Fruit fly (Drosophila melanogaster) whole organism, embryonic: Measurements from ENCODE around the gene CG17778.

Experiments
- CG10147 ChIP-seq: fragments of 200-800 bp; sonication (Bioruptor generic); optimal IDR thresholded peaks from 2 replicates; lab custom pipeline; 2019; ENCODE audit warnings: missing biosample characterization, mild to moderate bottlenecking, missing genetic modification characterization, moderate library complexity
- CG11456 ChIP-seq: fragments of 200-800 bp; sonication (Bioruptor generic); IDR thresholded peaks from 3 replicates; pipeline ENCODE4 v1.3.6; 2022; ENCODE audit warnings: missing biosample characterization, missing genetic modification characterization
- CG12236 ChIP-seq: fragments of 200-800 bp; sonication (Bioruptor generic); optimal IDR thresholded peaks from 2 replicates; lab custom pipeline; 2016; ENCODE audit warnings: missing biosample characterization, missing genetic modification characterization
- CG14667 ChIP-seq: fragments of 200-800 bp; sonication (Bioruptor generic); IDR thresholded peaks from 2 replicates; pipeline ENCODE4 v1.3.6; 2022; ENCODE audit warnings: missing biosample characterization, missing genetic modification characterization
- CG15696 ChIP-seq: fragments of 200-800 bp; sonication (Bioruptor generic); optimal IDR thresholded peaks from 2 replicates; lab custom pipeline; 2019; ENCODE audit warnings: missing biosample characterization, mild to moderate bottlenecking, missing genetic modification characterization, moderate library complexity
- CG17186 ChIP-seq: fragments of 200-800 bp; sonication (Bioruptor generic); optimal IDR thresholded peaks from 3 replicates; lab custom pipeline; 2017; ENCODE audit warnings: missing biosample characterization, missing genetic modification reagents, missing genetic modification characterization
- CG17359 ChIP-seq: fragments of 200-800 bp; sonication (Bioruptor generic); optimal IDR thresholded peaks from 3 replicates; lab custom pipeline; 2018; ENCODE audit warnings: missing biosample characterization, mild to moderate bottlenecking, missing genetic modification characterization, moderate library complexity
- CG17829 ChIP-seq: fragments of 200-800 bp; optimal IDR thresholded peaks from 2 replicates; lab custom pipeline; 2019; ENCODE audit warnings: missing biosample characterization, mild to moderate bottlenecking, missing genetic modification characterization, moderate library complexity
- CG18011 ChIP-seq: fragments of 200-800 bp; sonication (Bioruptor generic); optimal IDR thresholded peaks from 2 replicates; lab custom pipeline; 2017; ENCODE audit warnings: missing biosample characterization, missing genetic modification characterization, mild to moderate bottlenecking, moderate library complexity, missing genotype
- CG31224 ChIP-seq: fragments of 200-800 bp; sonication (Bioruptor generic); IDR thresholded peaks from 2 replicates; pipeline ENCODE4 v1.3.6; 2022; ENCODE audit warnings: missing biosample characterization, missing genetic modification characterization
- CG4328 ChIP-seq: fragments of 200-800 bp; sonication (Bioruptor generic); optimal IDR thresholded peaks from 3 replicates; lab custom pipeline; 2017; ENCODE audit warnings: missing biosample characterization, missing genetic modification reagents, missing genetic modification characterization
- CG43689 ChIP-seq: fragments of 200-800 bp; sonication (Bioruptor generic); IDR thresholded peaks from 2 replicates; pipeline ENCODE4 v1.3.6; 2022; ENCODE audit warnings: missing biosample characterization, missing genetic modification characterization
- CG4707 ChIP-seq: fragments of 200-800 bp; sonication (Bioruptor generic); optimal IDR thresholded peaks from 2 replicates; lab custom pipeline; 2018; ENCODE audit warnings: missing biosample characterization, mild to moderate bottlenecking, missing genetic modification characterization, moderate library complexity
- CG4820 ChIP-seq: fragments of 200-800 bp; sonication (Bioruptor generic); optimal IDR thresholded peaks from 3 replicates; lab custom pipeline; 2016; ENCODE audit warnings: missing biosample characterization, missing genetic modification characterization
- CG5245 ChIP-seq: fragments of 200-800 bp; sonication (Bioruptor generic); optimal IDR thresholded peaks from 3 replicates; lab custom pipeline; 2016; ENCODE audit warnings: missing biosample characterization, missing genetic modification characterization
- CG8089 ChIP-seq: fragments of 200-800 bp; sonication (Bioruptor generic); optimal IDR thresholded peaks from 3 replicates; lab custom pipeline; 2016; ENCODE audit warnings: missing biosample characterization, missing genetic modification characterization
- CG8281 ChIP-seq: fragments of 200-800 bp; sonication (Bioruptor generic); optimal IDR thresholded peaks from 2 replicates; lab custom pipeline; 2018; ENCODE audit warnings: missing biosample characterization, mild to moderate bottlenecking, missing genetic modification characterization, moderate library complexity
- CG8478 ChIP-seq: fragments of >200 bp; optimal IDR thresholded peaks from 2 replicates; lab custom pipeline; 2018
- CHES-1-like ChIP-seq: fragments of 200-800 bp; sonication (Bioruptor generic); optimal IDR thresholded peaks from 2 replicates; lab custom pipeline; 2016; ENCODE audit warnings: missing biosample characterization, missing genetic modification characterization
- GATAe ChIP-seq: fragments of 200-800 bp; sonication (Bioruptor generic); conservative IDR thresholded peaks from 2 replicates; pipeline ENCODE4 v1.3.6; 2022; ENCODE audit warnings: missing biosample characterization, missing genetic modification characterization
- H2.0 ChIP-seq: fragments of 200-800 bp; sonication (Bioruptor generic); IDR thresholded peaks from 2 replicates; pipeline ENCODE4 v1.3.6; 2022; ENCODE audit warnings: missing biosample characterization, missing genetic modification characterization
- HLH54F ChIP-seq: fragments of 200-800 bp; sonication (Bioruptor generic); optimal IDR thresholded peaks from 3 replicates; lab custom pipeline; 2016; ENCODE audit warnings: missing biosample characterization, missing genetic modification characterization
- HmgD ChIP-seq: fragments of 200-800 bp; sonication (Bioruptor generic); optimal IDR thresholded peaks from 3 replicates; lab custom pipeline; 2016; ENCODE audit warnings: missing biosample characterization, missing genetic modification characterization
- Hsf ChIP-seq: fragments of 200-800 bp; sonication (Bioruptor generic); optimal IDR thresholded peaks from 3 replicates; lab custom pipeline; 2016; ENCODE audit warnings: missing biosample characterization, missing genetic modification characterization
- Lim3 ChIP-seq: fragments of 200-800 bp; sonication (Bioruptor generic); IDR thresholded peaks from 2 replicates; pipeline ENCODE4 v1.3.6; 2022; ENCODE audit warnings: missing biosample characterization, missing genetic modification characterization
- MTF-1 ChIP-seq: fragments of 200-800 bp; sonication (Bioruptor generic); optimal IDR thresholded peaks from 2 replicates; lab custom pipeline; 2018; ENCODE audit warnings: missing biosample characterization, mild to moderate bottlenecking, missing genetic modification characterization, borderline replicate concordance
- Mrtf ChIP-seq: fragments of 200-800 bp; sonication (Bioruptor generic); IDR thresholded peaks from 3 replicates; pipeline ENCODE4 v1.3.6; 2022; ENCODE audit warnings: missing biosample characterization, missing genetic modification characterization
- Nf-YB ChIP-seq: fragments of 200-800 bp; sonication (Bioruptor generic); optimal IDR thresholded peaks from 3 replicates; lab custom pipeline; 2019; ENCODE audit warnings: missing biosample characterization, mild to moderate bottlenecking, missing genetic modification characterization, moderate library complexity
- Stat92E ChIP-seq, 3 experiments: fragments of >200 bp in 2 of 3; fragments of 200-800 bp in 1 of 3; sonication (Bioruptor generic) in 1 of 3; optimal IDR thresholded peaks; 2 replicates each; lab custom pipeline; 2017 to 2019; ENCODE audit warnings: missing biosample characterization in 3 of 3, missing genetic modification characterization in 3 of 3, mild to moderate bottlenecking in 1 of 3, moderate library complexity in 1 of 3
- Trl ChIP-seq, 3 experiments: fragments of >200 bp in 2 of 3; fragments of 200-800 bp in 1 of 3; sonication (Bioruptor generic) in 1 of 3; optimal IDR thresholded peaks; 2 replicates in 1 of 3; 3 replicates in 2 of 3; lab custom pipeline; 2016 to 2017; ENCODE audit warnings: missing biosample characterization in 1 of 3, missing genetic modification characterization in 1 of 3
- ac ChIP-seq: fragments of 200-800 bp; sonication (Bioruptor generic); optimal IDR thresholded peaks from 3 replicates; lab custom pipeline; 2017; ENCODE audit warnings: missing biosample characterization, mild to moderate bottlenecking, missing genetic modification characterization
- aop ChIP-seq: fragments of 200-800 bp; sonication (Bioruptor generic); IDR thresholded peaks from 2 replicates; pipeline ENCODE4 v1.3.6; 2022; ENCODE audit warnings: missing biosample characterization, missing genetic modification characterization
- ase ChIP-seq: fragments of 200-800 bp; sonication (Bioruptor generic); IDR thresholded peaks from 3 replicates; pipeline ENCODE4 v1.3.6; 2022; ENCODE audit warnings: missing biosample characterization, missing genetic modification characterization
- ash1 ChIP-seq: fragments of 200-800 bp; sonication (Bioruptor generic); optimal IDR thresholded peaks from 2 replicates; lab custom pipeline; 2018; ENCODE audit warnings: missing biosample characterization, mild to moderate bottlenecking, missing genetic modification characterization
- dan ChIP-seq: fragments of 200-800 bp; sonication (Bioruptor generic); IDR thresholded peaks from 2 replicates; pipeline ENCODE4 v1.3.6; 2022; ENCODE audit warnings: missing biosample characterization, missing genetic modification characterization
- danr ChIP-seq: fragments of 200-800 bp; sonication (Bioruptor generic); IDR thresholded peaks from 2 replicates; pipeline ENCODE4 v1.3.6; 2022; ENCODE audit warnings: missing biosample characterization, missing genetic modification characterization
- fd64A ChIP-seq: fragments of 200-800 bp; sonication (Bioruptor generic); optimal IDR thresholded peaks from 3 replicates; lab custom pipeline; 2018; ENCODE audit warnings: missing biosample characterization, mild to moderate bottlenecking, missing genetic modification characterization
- lola ChIP-seq, 3 experiments: fragments of >200 bp in 2 of 3; fragments of 200-800 bp in 1 of 3; sonication (Bioruptor generic) in 1 of 3; optimal IDR thresholded peaks; 2 replicates each; lab custom pipeline; 2017 to 2019; ENCODE audit warnings: missing biosample characterization in 3 of 3, missing genetic modification characterization in 3 of 3, mild to moderate bottlenecking in 1 of 3, moderate library complexity in 1 of 3
- maf-S ChIP-seq: fragments of 200-800 bp; sonication (Bioruptor generic); optimal IDR thresholded peaks from 2 replicates; lab custom pipeline; 2016; ENCODE audit warnings: missing biosample characterization, missing genetic modification characterization
- mirr ChIP-seq: fragments of 200-800 bp; sonication (Bioruptor generic); optimal IDR thresholded peaks from 3 replicates; lab custom pipeline; 2018; ENCODE audit warnings: missing biosample characterization, mild to moderate bottlenecking, missing genetic modification characterization
- org-1 ChIP-seq: fragments of 200-800 bp; sonication (Bioruptor generic); optimal IDR thresholded peaks from 2 replicates; lab custom pipeline; 2017; ENCODE audit warnings: missing biosample characterization, missing genetic modification characterization
- pho ChIP-seq: fragments of 200-800 bp; sonication (Bioruptor generic); optimal IDR thresholded peaks from 2 replicates; lab custom pipeline; 2016; ENCODE audit warnings: missing biosample characterization, missing genetic modification characterization
- run ChIP-seq: fragments of 200-800 bp; sonication (Bioruptor generic); optimal IDR thresholded peaks from 3 replicates; lab custom pipeline; 2018; ENCODE audit warnings: missing biosample characterization, mild to moderate bottlenecking, missing genetic modification characterization
- scrt ChIP-seq: fragments of 200-800 bp; sonication (Bioruptor generic); optimal IDR thresholded peaks from 2 replicates; lab custom pipeline; 2018; ENCODE audit warnings: missing biosample characterization, mild to moderate bottlenecking, missing genetic modification characterization, moderate library complexity
- sima ChIP-seq: fragments of 200-800 bp; sonication (Bioruptor generic); optimal IDR thresholded peaks from 2 replicates; lab custom pipeline; 2016; ENCODE audit warnings: missing biosample characterization, missing genetic modification characterization
- so ChIP-seq: fragments of 200-800 bp; sonication (Bioruptor generic); IDR thresholded peaks from 3 replicates; pipeline ENCODE4 v1.3.6; 2022; ENCODE audit warnings: missing biosample characterization, missing genetic modification characterization
- twi ChIP-seq: fragments of 200-800 bp; optimal IDR thresholded peaks from 2 replicates; lab custom pipeline; 2019; ENCODE audit warnings: missing biosample characterization, mild to moderate bottlenecking, missing genetic modification characterization, moderate library complexity
- usp ChIP-seq: fragments of >200 bp; optimal IDR thresholded peaks from 2 replicates; lab custom pipeline; 2017; ENCODE audit warnings: missing biosample characterization, missing genetic modification characterization
- wdn ChIP-seq: fragments of 200-800 bp; sonication (Bioruptor generic); IDR thresholded peaks from 2 replicates; pipeline ENCODE4 v1.3.6; 2022; ENCODE audit warnings: missing biosample characterization, missing genetic modification characterization
- zen ChIP-seq: fragments of 200-800 bp; sonication (Bioruptor generic); optimal IDR thresholded peaks from 3 replicates; lab custom pipeline; 2018; ENCODE audit warnings: missing biosample characterization, mild to moderate bottlenecking, missing genetic modification characterization, moderate library complexity

CG17778 gene

dm6 chrX:499589-500041, 5.2 kb downstream of the CG17778 start (continued):
- TF ChIP-seq run (tag; lab: Kevin White, UChicago), result peak; percentile 75
- peak; percentile 17 for TF ChIP-seq CG5245 (GFP tag; lab: Kevin White, UChicago)
- TF ChIP-seq GATAe (GFP tag; lab: Robert Waterston, UW), result peak; percentile 13; the same call in 1 of the 2 replicates
- TF ChIP-seq Hsf (GFP tag; lab: Kevin White, UChicago), result peak; percentile 68
- peak; percentile 20 for TF ChIP-seq zen (tag; lab: Kevin White, UChicago)
- TF ChIP-seq Trl (optimal IDR thresholded peaks at IDR 0.05; lab: Kevin White, UChicago), result peak in 1 of 2 experiments; percentile 77
- peak; percentile 72 for TF ChIP-seq Trl (GFP tag; optimal IDR thresholded peaks at IDR 0.05; lab: Kevin White, UChicago)
- TF ChIP-seq sima (GFP tag; lab: Kevin White, UChicago), result peak; percentile 20
- no peak for TF ChIP-seq dan (GFP tag; lab: Robert Waterston, UW)
- peak; percentile 61 for TF ChIP-seq CG12236 (GFP tag; lab: Kevin White, UChicago)
- peak; percentile 78 for TF ChIP-seq wdn (GFP tag; lab: Robert Waterston, UW)
- TF ChIP-seq CG17359 (tag; lab: Kevin White, UChicago), result peak; percentile 80
- TF ChIP-seq ash1 (GFP tag; lab: Kevin White, UChicago), result peak; percentile 10
- TF ChIP-seq Mrtf (GFP tag; lab: Robert Waterston, UW), result peak; percentile 58; the same call in 1 of the 3 replicates
- peak; percentile 43 for TF ChIP-seq twi (tag; lab: Kevin White, UChicago)
- peak; percentile 44; the same call in 1 of the 2 replicates for TF ChIP-seq CG31224
- peak; percentile 90 for TF ChIP-seq org-1 (GFP tag; lab: Kevin White, UChicago)
- TF ChIP-seq Stat92E (GFP tag; optimal IDR thresholded peaks at IDR 0.05; lab: Kevin White, UChicago), result peak in 1 of 3 experiments; percentile 43
- peak; percentile 49 for TF ChIP-seq CG18011
- TF ChIP-seq CG4820 (GFP tag; lab: Kevin White, UChicago), result peak; percentile 69
- TF ChIP-seq pho (GFP tag; lab: Kevin White, UChicago), result peak; percentile 85
- TF ChIP-seq CG11456 (GFP tag; lab: Robert Waterston, UW), result peak; percentile 62; the same call in 1 of the 3 replicates
- TF ChIP-seq ac (GFP tag; lab: Kevin White, UChicago), result peak; percentile 9
- TF ChIP-seq so (GFP tag; lab: Robert Waterston, UW), result peak; percentile 85; the same call in 2 of the 3 replicates
- no peak for TF ChIP-seq CG8478 (lab: Kevin White, UChicago)
- peak; percentile 69 for TF ChIP-seq fd64A (GFP tag; lab: Kevin White, UChicago)
- no peak for TF ChIP-seq Lim3 (GFP tag; lab: Robert Waterston, UW)
- TF ChIP-seq CG4328 (GFP tag; lab: Kevin White, UChicago), result peak; percentile 81
- peak; percentile 80 for TF ChIP-seq HLH54F (GFP tag; lab: Kevin White, UChicago)
- peak; percentile 80 for TF ChIP-seq mirr (GFP tag; lab: Kevin White, UChicago)
- TF ChIP-seq Nf-YB (GFP tag; lab: Kevin White, UChicago), result peak; percentile 58
- peak; percentile 79 for TF ChIP-seq maf-S
- peak; percentile 70 for TF ChIP-seq CG15696 (tag; lab: Kevin White, UChicago)
- peak; percentile 65 for TF ChIP-seq CG8281 (tag; lab: Kevin White, UChicago)
- peak; percentile 79 for TF ChIP-seq scrt (GFP tag; lab: Kevin White, UChicago)
- no peak for TF ChIP-seq usp (GFP tag; lab: Kevin White, UChicago)
- peak in 1 of 3 experiments; percentile 54 for TF ChIP-seq lola (GFP tag; optimal IDR thresholded peaks at IDR 0.05; lab: Kevin White, UChicago)
- TF ChIP-seq CG10147 (GFP tag; lab: Kevin White, UChicago), result peak; percentile 88
- peak; percentile 5 for TF ChIP-seq CG17186 (GFP tag; lab: Kevin White, UChicago)
- peak; percentile 81 for TF ChIP-seq CHES-1-like
- peak; percentile 71 for TF ChIP-seq CG8089 (GFP tag; lab: Kevin White, UChicago)
- TF ChIP-seq CG43689 (GFP tag; lab: Robert Waterston, UW), result 0 out of 2 replicates have a peak, but pooled peaks have one; percentile 12
- TF ChIP-seq MTF-1, result peak; percentile 61
- TF ChIP-seq H2.0 (GFP tag; lab: Robert Waterston, UW), result peak; percentile 21; the same call in 1 of the 2 replicates
- TF ChIP-seq CG14667 (GFP tag; lab: Robert Waterston, UW), result no peak
- TF ChIP-seq aop (GFP tag; lab: Robert Waterston, UW), result no peak
- TF ChIP-seq danr (GFP tag; lab: Robert Waterston, UW), result peak; percentile 60; the same call in 1 of the 2 replicates
- TF ChIP-seq CG4707, result peak; percentile 97
- TF ChIP-seq CG17829 (tag; lab: Kevin White, UChicago), result peak; percentile 75
- TF ChIP-seq HmgD (GFP tag; lab: Kevin White, UChicago), result peak; percentile 61
- peak; percentile 43; the same call in 1 of the 3 replicates for TF ChIP-seq ase (GFP tag; lab: Robert Waterston, UW)
